Worm (Caenorhabditis elegans): ENCODE measurements around the gene Y69A2AR.50.

DNA sequence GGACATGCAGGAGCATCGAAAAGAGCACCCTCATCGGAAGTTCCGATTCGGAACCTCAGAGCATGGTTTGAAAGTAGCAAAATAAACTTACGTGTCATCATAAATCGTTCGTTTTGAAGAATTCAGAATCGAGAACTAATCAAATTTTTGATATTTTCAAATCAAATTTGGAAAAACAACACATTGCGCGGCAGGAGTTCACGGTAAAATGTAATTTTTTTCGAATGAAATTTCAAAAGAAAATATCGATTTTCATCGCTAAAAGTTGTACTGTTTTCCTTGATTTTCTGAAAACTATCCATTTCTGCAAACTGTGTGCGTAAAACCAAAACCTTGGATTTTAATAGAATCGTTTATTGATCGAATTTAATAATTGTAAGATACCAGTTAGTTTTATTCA, 1.8 kb downstream of the Y69A2AR.50 start, which contains the start of gene Y69A2AR.24:
- TF ChIP-seq aha-1 (tag; optimal IDR thresholded peaks at IDR 0.05) (no peak), ama-1 (optimal IDR thresholded peaks at IDR 0.05) (no peak)
